Worm (Caenorhabditis elegans): Measurements from ENCODE around the gene ttr-18.

The ttr-18 gene

ce11 chrII:11487999-11488398 lies 1.5 kb upstream of the ttr-18 start, which contains the start of gene B0334.13:
B0334.13 (plus strand) TSS chrII:11488299.
- TF ChIP-seq ztf-1 (GFP tag; conservative IDR thresholded peaks at IDR 0.05) (no peak), dmd-4 (tag; optimal IDR thresholded peaks at IDR 0.05) (no peak)

ce11 chrII:11485200-11485599 lies 1.3 kb downstream of the ttr-18 start, which contains the start of gene twk-5:
twk-5 (minus strand) TSS chrII:11485300.
- TF ChIP-seq blmp-1 (tag; optimal IDR thresholded peaks at IDR 0.05; ENCODE audit: insufficient read depth) (peak; percentile 8), ztf-4 (tag; optimal IDR thresholded peaks at IDR 0.05) (no peak)

- TF ChIP-seq crh-2 (tag; optimal IDR thresholded peaks at IDR 0.05) (peak; percentile 63), zag-1 (tag; optimal IDR thresholded peaks at IDR 0.05) (peak; percentile 1), nhr-129 (tag; optimal IDR thresholded peaks at IDR 0.05) (peak; percentile 88), elt-1 (tag; optimal IDR thresholded peaks at IDR 0.05) (no peak), nhr-6 (tag; optimal IDR thresholded peaks at IDR 0.05) (peak; percentile 23), nhr-10 (tag; optimal IDR thresholded peaks at IDR 0.05) (no peak), Y55F3AM.14 (GFP tag; optimal IDR thresholded peaks at IDR 0.05) (peak; percentile 85), egl-27 (tag; optimal IDR thresholded peaks at IDR 0.05) (peak; percentile 35), ztf-11 (tag; optimal IDR thresholded peaks at IDR 0.05) (no peak), nhr-25 (tag; optimal IDR thresholded peaks at IDR 0.05) (peak; percentile 58), nhr-237 (tag; optimal IDR thresholded peaks at IDR 0.05) (no peak), nhr-11 (tag; optimal IDR thresholded peaks at IDR 0.05) (peak; percentile 39), lin-11 (tag; optimal IDR thresholded peaks at IDR 0.05) (peak; percentile 92), mdl-1 (tag; optimal IDR thresholded peaks at IDR 0.05) (peak; percentile 25 to 64), ceh-82 (tag; optimal IDR thresholded peaks at IDR 0.05) (peak; percentile 59), fos-1 (tag; optimal IDR thresholded peaks at IDR 0.05) (peak; percentile 70), C34F6.9 (tag; optimal IDR thresholded peaks at IDR 0.05) (peak; percentile 78), F13H6.1 (tag; optimal IDR thresholded peaks at IDR 0.05) (peak; percentile 48), ama-1 (optimal IDR thresholded peaks at IDR 0.05) (no peak), unc-39 (tag; optimal IDR thresholded peaks at IDR 0.05) (no peak), R02D3.7 (tag; optimal IDR thresholded peaks at IDR 0.05) (no peak), mab-5 (tag; optimal IDR thresholded peaks at IDR 0.05) (peak; percentile 54), lsy-2 (tag; optimal IDR thresholded peaks at IDR 0.05) (peak; percentile 48 to 88), sma-9 (GFP tag; optimal IDR thresholded peaks at IDR 0.05) (peak; percentile 72), sma-9 (tag; optimal IDR thresholded peaks at IDR 0.05) (no peak), gmeb-1 (tag; optimal IDR thresholded peaks at IDR 0.05) (peak; percentile 56), unc-55 (GFP tag; optimal IDR thresholded peaks at IDR 0.05) (peak; percentile 74), ztf-4 (tag; optimal IDR thresholded peaks at IDR 0.05) (peak; percentile 59), mbf-1 (tag; optimal IDR thresholded peaks at IDR 0.05) (no peak), sma-3 (GFP tag; optimal IDR thresholded peaks at IDR 0.05) (peak; percentile 67), ceh-16 (tag; optimal IDR thresholded peaks at IDR 0.05) (peak; percentile 13), nhr-21 (tag; optimal IDR thresholded peaks at IDR 0.05) (peak; percentile 79), skn-1 (tag; optimal IDR thresholded peaks at IDR 0.05) (no peak), snpc-4 (tag; optimal IDR thresholded peaks at IDR 0.05) (peak; percentile 19)
These were observed 1.9 kb downstream of the ttr-18 start for ce11 chrII:11484600-11484999.

- TF ChIP-seq zag-1 (tag; optimal IDR thresholded peaks at IDR 0.05): no peak
- TF ChIP-seq gmeb-1 (tag; optimal IDR thresholded peaks at IDR 0.05): no peak
- TF ChIP-seq ama-1 (optimal IDR thresholded peaks at IDR 0.05): no peak
- TF ChIP-seq aly-2 (tag; optimal IDR thresholded peaks at IDR 0.05): no peak
- no peak for TF ChIP-seq lin-11 (tag; optimal IDR thresholded peaks at IDR 0.05)
- TF ChIP-seq unc-55 (GFP tag; optimal IDR thresholded peaks at IDR 0.05): no peak
- no peak for TF ChIP-seq R02D3.7 (tag; optimal IDR thresholded peaks at IDR 0.05)
- TF ChIP-seq lin-39 (tag; optimal IDR thresholded peaks at IDR 0.05): no peak
- no peak for TF ChIP-seq alr-1 (tag; optimal IDR thresholded peaks at IDR 0.05)
- no peak for TF ChIP-seq nhr-21 (tag; optimal IDR thresholded peaks at IDR 0.05)
- TF ChIP-seq nhr-11 (tag; optimal IDR thresholded peaks at IDR 0.05): no peak
- TF ChIP-seq nhr-12 (tag; optimal IDR thresholded peaks at IDR 0.05): no peak
- no peak for TF ChIP-seq ceh-82 (tag; optimal IDR thresholded peaks at IDR 0.05)
- no peak for TF ChIP-seq fos-1 (tag; optimal IDR thresholded peaks at IDR 0.05)
- TF ChIP-seq Y55F3AM.14 (GFP tag; optimal IDR thresholded peaks at IDR 0.05): no peak
These were observed 7.5 kb downstream of the ttr-18 start, which contains the start of gene W02B12.12 for ce11 chrII:11479076-11479475. W02B12.12 (minus strand) TSS chrII:11479176.

Data from whole organism, L2 larva.